Worm (Caenorhabditis elegans) whole organism, late embryonic: ENCODE results near the gene nob-1.

Experiments
- ama-1 ChIP-seq: fragments of 150-350 bp; optimal IDR thresholded peaks from 2 replicates; lab custom pipeline; 2014
- ceh-45 ChIP-seq: fragments of 200-800 bp; sonication (Bioruptor generic); IDR thresholded peaks from 2 replicates; pipeline ENCODE4 v1.3.6; 2022; ENCODE audit warnings: missing genetic modification reagents, missing genetic modification characterization, missing compliant biosample characterization
- ceh-6 ChIP-seq: fragments of 200-800 bp; sonication (Bioruptor generic); optimal IDR thresholded peaks from 2 replicates; lab custom pipeline; 2018; ENCODE audit warnings: mild to moderate bottlenecking, missing genetic modification characterization, missing compliant biosample characterization
- elt-2 ChIP-seq: sonication (generic microtip); optimal IDR thresholded peaks from 2 replicates; lab custom pipeline; 2016; ENCODE audit warnings: missing genetic modification reagents, missing genetic modification characterization, missing compliant biosample characterization
- ets-4 ChIP-seq: sonication (generic microtip); optimal IDR thresholded peaks from 2 replicates; lab custom pipeline; 2016; ENCODE audit warnings: missing genetic modification characterization, missing compliant biosample characterization
- fkh-10 ChIP-seq: fragments of 150-350 bp; optimal IDR thresholded peaks from 2 replicates; lab custom pipeline; 2014; ENCODE audit warnings: missing biosample characterization, missing genetic modification reagents, missing genetic modification characterization
- pqm-1 ChIP-seq: sonication (generic microtip); optimal IDR thresholded peaks from 2 replicates; lab custom pipeline; 2016; ENCODE audit warnings: missing genetic modification characterization, missing compliant biosample characterization
- sdc-2 ChIP-seq: sonication (generic microtip); optimal IDR thresholded peaks from 2 replicates; lab custom pipeline; 2016; ENCODE audit warnings: missing genotype, missing genetic modification characterization, missing compliant biosample characterization
- sox-4 ChIP-seq: sonication (generic microtip); optimal IDR thresholded peaks from 2 replicates; lab custom pipeline; 2017; ENCODE audit warnings: mild to moderate bottlenecking, missing genetic modification characterization, inconsistent platforms, missing compliant biosample characterization

- TF ChIP-seq fkh-10 (GFP tag; lab: Kevin White, UChicago) (no peak), sox-4 (no peak), ama-1 (no peak), ceh-45 (GFP tag; lab: Robert Waterston, UW) (no peak), ceh-6 (no peak), sdc-2 (tag; lab: Kevin White, UChicago) (no peak), pqm-1 (tag; lab: Kevin White, UChicago) (no peak), ets-4 (no peak), elt-2 (no peak)
Observed at ce11 chrIII:12133121-12133520, 49.0 kb upstream of the nob-1 start.
